Worm (Caenorhabditis elegans) whole organism, mixed stage, embryonic: Measurements from ENCODE around the gene atrn-1.

ENCODE experiments used
- bed-3 ChIP-seq: fragments of 200-800 bp; sonication (Bioruptor generic); optimal IDR thresholded peaks from 3 replicates; lab custom pipeline; 2018; ENCODE audit warnings: mild to moderate bottlenecking, missing genetic modification characterization, moderate library complexity, missing compliant biosample characterization
- blmp-1 ChIP-seq: fragments of 150-350 bp; optimal IDR thresholded peaks from 2 replicates; lab custom pipeline; 2014; ENCODE audit warnings: missing biosample characterization, missing genetic modification characterization
- ceh-83 ChIP-seq: fragments of 200-800 bp; sonication (Bioruptor generic); optimal IDR thresholded peaks from 2 replicates; lab custom pipeline; 2018; ENCODE audit warnings: mild to moderate bottlenecking, missing genetic modification characterization, missing compliant biosample characterization
- ces-1 ChIP-seq: fragments of 150-350 bp; optimal IDR thresholded peaks from 2 replicates; lab custom pipeline; 2014; ENCODE audit warnings: missing biosample characterization, missing genetic modification reagents, missing genetic modification characterization
- cnd-1 ChIP-seq: fragments of 200-800 bp; sonication (Bioruptor generic); optimal IDR thresholded peaks from 2 replicates; lab custom pipeline; 2018; ENCODE audit warnings: mild to moderate bottlenecking, missing genetic modification characterization, missing compliant biosample characterization
- drap-1 ChIP-seq: fragments of 200-800 bp; sonication (Bioruptor generic); optimal IDR thresholded peaks from 3 replicates; lab custom pipeline; 2018; ENCODE audit warnings: mild to moderate bottlenecking, missing genetic modification characterization, missing compliant biosample characterization
- elt-1 ChIP-seq: sonication (generic microtip); optimal IDR thresholded peaks from 2 replicates; lab custom pipeline; 2017; ENCODE audit warnings: missing genetic modification characterization, mild to moderate bottlenecking, missing compliant biosample characterization, antibody characterized with exemption, moderate library complexity, borderline replicate concordance; ENCODE audit not compliant: insufficient read depth
- elt-3 ChIP-seq: fragments of 150-350 bp; optimal IDR thresholded peaks from 2 replicates; lab custom pipeline; 2014; ENCODE audit warnings: missing biosample characterization, missing genetic modification characterization
- flh-1 ChIP-seq: fragments of 200-800 bp; sonication (Bioruptor generic); optimal IDR thresholded peaks from 2 replicates; lab custom pipeline; 2018; ENCODE audit warnings: mild to moderate bottlenecking, missing genetic modification characterization, moderate library complexity, missing compliant biosample characterization
- ham-2 ChIP-seq: fragments of 200-800 bp; sonication (Bioruptor generic); optimal IDR thresholded peaks from 2 replicates; lab custom pipeline; 2018; ENCODE audit warnings: mild to moderate bottlenecking, missing genetic modification characterization, missing compliant biosample characterization
- hlh-1 ChIP-seq: fragments of 150-350 bp; optimal IDR thresholded peaks from 2 replicates; lab custom pipeline; 2014; ENCODE audit warnings: missing biosample characterization, missing genetic modification reagents, missing genetic modification characterization
- lin-13 ChIP-seq: fragments of 150-350 bp; optimal IDR thresholded peaks from 2 replicates; lab custom pipeline; 2014; ENCODE audit warnings: missing biosample characterization, missing genetic modification characterization
- lin-32 ChIP-seq: fragments of 200-800 bp; sonication (Bioruptor generic); optimal IDR thresholded peaks from 2 replicates; lab custom pipeline; 2018; ENCODE audit warnings: mild to moderate bottlenecking, missing genetic modification characterization, missing compliant biosample characterization
- lsy-2 ChIP-seq: fragments of 150-350 bp; optimal IDR thresholded peaks from 2 replicates; lab custom pipeline; 2014; ENCODE audit warnings: missing biosample characterization, missing genetic modification characterization
- mab-5 ChIP-seq: fragments of 150-350 bp; optimal IDR thresholded peaks from 2 replicates; lab custom pipeline; 2014; ENCODE audit warnings: missing biosample characterization, missing genetic modification characterization
- mep-1 ChIP-seq: fragments of 150-350 bp; optimal IDR thresholded peaks from 2 replicates; lab custom pipeline; 2017; ENCODE audit warnings: missing biosample characterization, missing genetic modification reagents, missing genetic modification characterization, inconsistent platforms
- mls-2 ChIP-seq: sonication (generic microtip); optimal IDR thresholded peaks from 2 replicates; lab custom pipeline; 2016; ENCODE audit warnings: mild to moderate bottlenecking, missing genetic modification characterization, moderate library complexity, missing compliant biosample characterization
- nhr-12 ChIP-seq: fragments of 150-350 bp; optimal IDR thresholded peaks from 2 replicates; lab custom pipeline; 2014; ENCODE audit warnings: missing biosample characterization, missing genetic modification characterization
- nhr-2 ChIP-seq: fragments of 150-350 bp; optimal IDR thresholded peaks from 2 replicates; lab custom pipeline; 2014; ENCODE audit warnings: missing biosample characterization, missing genetic modification characterization
- nhr-237 ChIP-seq: fragments of 150-350 bp; optimal IDR thresholded peaks from 2 replicates; lab custom pipeline; 2014; ENCODE audit warnings: missing biosample characterization, missing genetic modification characterization
- nhr-28 ChIP-seq: fragments of 150-350 bp; optimal IDR thresholded peaks from 2 replicates; lab custom pipeline; 2014; ENCODE audit warnings: missing biosample characterization, missing genetic modification characterization
- nhr-76 ChIP-seq: sonication (generic microtip); optimal IDR thresholded peaks from 2 replicates; lab custom pipeline; 2017; ENCODE audit warnings: missing biosample characterization, missing genetic modification characterization
- pha-4 ChIP-seq: fragments of 150-350 bp; optimal IDR thresholded peaks from 2 replicates; lab custom pipeline; 2018; ENCODE audit warnings: missing biosample characterization, missing genetic modification reagents, missing genetic modification characterization
- sem-2 ChIP-seq: fragments of 200-800 bp; sonication (Bioruptor generic); optimal IDR thresholded peaks from 2 replicates; lab custom pipeline; 2018; ENCODE audit warnings: mild to moderate bottlenecking, missing genetic modification characterization, missing compliant biosample characterization
- snpc-4 ChIP-seq: fragments of 150-350 bp; optimal IDR thresholded peaks from 2 replicates; lab custom pipeline; 2014; ENCODE audit warnings: missing biosample characterization, missing genetic modification characterization
- sptf-1 ChIP-seq: sonication (generic microtip); optimal IDR thresholded peaks from 2 replicates; lab custom pipeline; 2017; ENCODE audit warnings: mild to moderate bottlenecking, missing genetic modification characterization, moderate library complexity, missing compliant biosample characterization
- tbx-8 ChIP-seq: fragments of 200-800 bp; sonication (Bioruptor generic); optimal IDR thresholded peaks from 2 replicates; lab custom pipeline; 2018; ENCODE audit warnings: mild to moderate bottlenecking, missing genetic modification characterization, moderate library complexity, missing compliant biosample characterization
- unc-120 ChIP-seq: sonication (generic microtip); optimal IDR thresholded peaks from 2 replicates; lab custom pipeline; 2017; ENCODE audit warnings: missing genetic modification characterization, missing compliant biosample characterization; ENCODE audit not compliant: poor library complexity, severe bottlenecking
- unc-39 ChIP-seq: fragments of 150-350 bp; optimal IDR thresholded peaks from 2 replicates; lab custom pipeline; 2014; ENCODE audit warnings: missing biosample characterization, missing genetic modification characterization
- unc-62 ChIP-seq: fragments of 150-350 bp; optimal IDR thresholded peaks from 2 replicates; lab custom pipeline; 2014; ENCODE audit warnings: missing biosample characterization, missing genetic modification reagents, missing genetic modification characterization
- zip-8 ChIP-seq: fragments of 150-350 bp; optimal IDR thresholded peaks from 2 replicates; lab custom pipeline; 2014; ENCODE audit warnings: missing biosample characterization, missing genetic modification characterization
- ztf-11 ChIP-seq: fragments of 150-350 bp; optimal IDR thresholded peaks from 2 replicates; lab custom pipeline; 2014; ENCODE audit warnings: missing biosample characterization, missing genetic modification characterization

atrn-1 gene

DNA sequence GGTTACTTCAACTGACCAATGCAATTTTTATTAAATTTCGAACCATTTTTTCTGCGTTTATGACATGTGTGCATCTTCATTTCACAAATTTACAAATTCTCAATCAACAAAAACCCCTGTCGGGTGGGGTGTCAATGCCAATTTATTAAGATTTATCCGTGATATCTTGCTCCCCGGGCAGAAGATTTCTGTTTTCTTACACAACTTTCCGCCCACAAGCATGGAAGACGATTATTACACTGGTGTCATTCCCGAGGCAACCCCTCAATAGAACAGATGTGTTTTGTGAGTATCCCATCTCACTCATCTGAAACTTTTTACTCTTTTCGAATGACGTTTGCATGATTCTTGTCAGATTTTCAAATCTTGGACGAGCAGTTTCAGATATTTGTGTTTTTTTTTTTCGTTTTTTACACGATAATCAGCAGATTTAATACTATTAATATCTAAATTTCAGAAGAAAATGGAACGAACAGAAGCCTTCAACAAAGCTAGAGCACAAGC, 20.5 kb downstream of the atrn-1 start, which contains the start of gene F33C8.4:
Gene F33C8.4, plus strand, starts transcription at position 454 of the 504 bp plus-strand sequence.
- TF ChIP-seq hlh-1 (tag; lab: Kevin White, UChicago) (peak; percentile 45), lin-32 (no peak), mls-2 (tag; lab: Kevin White, UChicago) (no peak), ztf-11 (tag; lab: Kevin White, UChicago) (no peak), elt-3 (tag; lab: Kevin White, UChicago) (no peak), lsy-2 (tag; lab: Kevin White, UChicago) (no peak), lin-13 (no peak), bed-3 (no peak), ceh-83 (GFP tag; lab: Kevin White, UChicago) (no peak), nhr-12 (tag; lab: Kevin White, UChicago) (no peak), elt-1 (tag; lab: Kevin White, UChicago) (no peak), unc-62 (GFP tag; lab: Kevin White, UChicago) (peak; percentile 53), unc-120 (tag; lab: Kevin White, UChicago) (peak; percentile 36), mab-5 (tag; lab: Kevin White, UChicago) (no peak), pha-4 (no peak)

DNA sequence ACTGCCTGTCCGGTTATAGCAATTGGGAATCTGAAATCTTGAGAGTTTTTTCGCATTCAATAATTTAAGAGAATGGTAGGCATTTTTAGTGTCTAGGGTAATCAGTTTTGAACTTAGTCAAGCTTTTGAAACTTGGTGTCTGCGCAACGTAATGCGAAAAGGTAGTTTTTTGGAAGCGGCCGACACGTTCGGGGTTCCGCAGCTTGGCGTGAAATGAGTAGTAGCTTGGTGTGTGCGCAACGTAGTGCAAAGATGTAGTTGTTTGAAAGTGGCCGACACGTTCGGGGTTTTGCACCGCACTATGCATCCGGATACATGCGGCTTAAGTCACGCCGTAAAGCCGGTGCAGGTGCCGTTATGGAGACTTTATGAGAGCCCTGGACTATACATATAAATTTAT, 24.8 kb downstream of the atrn-1 start:
- TF ChIP-seq unc-39 (tag; lab: Kevin White, UChicago) (no peak), zip-8 (no peak), elt-1 (tag; lab: Kevin White, UChicago) (no peak), nhr-2 (no peak), blmp-1 (tag; lab: Kevin White, UChicago) (no peak), snpc-4 (no peak), cnd-1 (tag; lab: Kevin White, UChicago) (no peak), ceh-83 (GFP tag; lab: Kevin White, UChicago) (no peak), sptf-1 (tag; lab: Kevin White, UChicago) (no peak), mls-2 (tag; lab: Kevin White, UChicago) (no peak)

DNA sequence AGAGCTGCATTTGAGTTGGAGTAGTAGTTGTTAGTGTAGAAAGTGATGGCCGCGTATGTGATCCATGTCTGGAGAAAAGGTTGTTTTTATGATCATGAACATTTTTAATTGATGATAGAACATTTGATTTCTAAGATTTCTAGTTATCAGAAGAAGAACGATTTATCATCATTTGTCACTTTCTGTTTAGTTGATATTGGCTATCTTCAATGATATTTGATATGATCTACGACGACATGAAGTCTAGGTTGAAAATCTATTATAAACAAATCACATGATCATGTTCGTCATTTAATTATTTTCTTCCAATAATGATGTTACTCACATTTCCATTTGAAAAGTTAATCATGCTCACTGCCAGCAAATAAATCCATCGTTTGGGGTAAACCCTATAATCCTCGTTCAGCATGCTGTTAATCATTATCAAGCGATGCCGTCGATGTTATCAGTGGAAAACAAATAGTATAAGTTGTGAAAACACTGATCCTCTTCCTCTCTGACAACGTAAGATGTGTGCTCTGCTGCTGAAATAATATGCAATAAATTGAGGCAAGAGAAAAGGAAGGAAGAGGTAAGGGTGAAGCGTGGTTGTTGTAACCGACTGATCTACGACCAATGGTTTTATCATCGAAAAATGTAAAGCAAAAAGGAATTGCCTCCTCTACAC, 25.7 kb downstream of the atrn-1 start:
- no peak for TF ChIP-seq pha-4
- TF ChIP-seq unc-62 (GFP tag; lab: Kevin White, UChicago): peak; percentile 35

DNA sequence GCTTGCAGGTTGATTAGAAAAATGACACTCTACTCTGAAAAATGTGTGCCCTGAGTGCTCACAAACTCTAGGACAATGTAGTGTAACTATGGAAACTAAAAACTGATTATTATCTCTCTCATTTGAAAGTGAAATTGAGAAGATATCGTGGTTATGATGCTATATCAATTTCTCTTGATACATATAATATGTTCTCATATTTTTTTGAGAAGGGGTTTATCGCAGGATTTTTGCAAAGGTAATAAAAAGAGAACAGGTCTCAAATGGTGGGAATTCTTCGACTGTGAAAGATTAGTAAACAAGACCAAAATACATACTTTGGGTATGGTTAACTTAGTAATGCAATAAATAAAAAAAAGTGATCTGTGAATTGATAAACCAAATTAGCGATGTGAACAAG, 26.2 kb downstream of the atrn-1 start:
- TF ChIP-seq sem-2 (GFP tag; lab: Kevin White, UChicago): no peak
- TF ChIP-seq tbx-8: no peak
- TF ChIP-seq sptf-1 (tag; lab: Kevin White, UChicago): no peak
- TF ChIP-seq mep-1 (tag; lab: Kevin White, UChicago): no peak
- TF ChIP-seq pha-4: no peak

DNA sequence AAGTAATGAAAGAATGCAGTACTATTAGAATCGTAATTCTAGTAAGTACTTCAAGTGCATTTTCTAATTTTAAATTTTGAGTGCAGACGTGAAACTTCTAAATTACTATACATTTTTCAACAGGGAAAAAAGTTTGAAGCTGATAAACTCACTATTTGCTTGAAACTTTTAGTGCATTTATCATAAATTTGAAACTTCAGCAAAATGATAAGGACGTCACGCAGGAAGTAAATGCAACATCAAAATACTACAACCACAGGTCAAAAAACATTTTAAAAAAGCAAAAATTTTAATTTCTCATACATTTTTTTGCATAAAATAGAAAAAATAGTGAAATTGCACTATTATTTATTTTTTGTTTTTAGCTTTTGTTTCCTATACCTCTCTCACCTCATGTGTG, 28.1 kb downstream of the atrn-1 start:
- TF ChIP-seq ztf-11 (tag; lab: Kevin White, UChicago) (no peak), unc-120 (tag; lab: Kevin White, UChicago) (no peak), nhr-76 (no peak), cnd-1 (tag; lab: Kevin White, UChicago) (no peak), sem-2 (GFP tag; lab: Kevin White, UChicago) (no peak), nhr-28 (no peak)
- TF ChIP-seq, all 35 proteins: peak for 0

DNA sequence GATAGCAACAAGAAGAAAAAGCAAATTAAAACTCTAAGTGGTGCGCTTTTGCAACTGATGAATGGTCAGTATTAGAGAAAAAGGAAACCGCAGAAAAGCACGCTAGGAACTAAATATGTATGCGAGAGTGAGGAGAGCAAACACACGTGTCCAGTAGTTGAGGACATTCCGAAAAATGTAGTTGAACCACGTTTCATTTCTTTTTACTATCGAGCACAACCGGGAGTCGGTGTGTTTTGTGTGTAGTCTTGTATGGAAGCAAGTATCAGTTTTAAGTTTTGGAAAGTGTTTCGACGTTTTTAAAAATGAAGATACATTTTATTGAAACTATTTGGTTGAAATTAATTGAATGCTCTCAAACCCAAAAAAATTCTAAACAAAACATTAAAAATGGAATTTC, 28.6 kb downstream of the atrn-1 start, which contains the start of gene C05G5.1:
Gene C05G5.1, minus strand, starts transcription at position 101 of the 400 bp plus-strand sequence.
- TF ChIP-seq mab-5 (tag; lab: Kevin White, UChicago) (no peak), lsy-2 (tag; lab: Kevin White, UChicago) (no peak), pha-4 (no peak), nhr-237 (tag; lab: Kevin White, UChicago) (no peak), zip-8 (no peak), drap-1 (GFP tag; lab: Kevin White, UChicago) (no peak), mls-2 (tag; lab: Kevin White, UChicago) (no peak), blmp-1 (tag; lab: Kevin White, UChicago) (no peak), sem-2 (GFP tag; lab: Kevin White, UChicago) (no peak), mep-1 (tag; lab: Kevin White, UChicago) (no peak), hlh-1 (tag; lab: Kevin White, UChicago) (no peak), ceh-83 (GFP tag; lab: Kevin White, UChicago) (no peak), elt-1 (tag; lab: Kevin White, UChicago) (no peak), nhr-2 (no peak), lin-32 (no peak), ces-1 (GFP tag; lab: Kevin White, UChicago) (no peak), cnd-1 (tag; lab: Kevin White, UChicago) (no peak), nhr-76 (no peak), ham-2 (GFP tag; lab: Kevin White, UChicago) (no peak), flh-1 (GFP tag; lab: Kevin White, UChicago) (no peak)
